Worm (Caenorhabditis elegans) whole organism, L2 larva: Measurements from ENCODE around the gene nhr-172.

ENCODE experiments used
- Y55F3AM.14 ChIP-seq: fragments of 200-800 bp; sonication (Bioruptor generic); optimal IDR thresholded peaks from 2 replicates; lab custom pipeline; 2018; ENCODE audit warnings: mild to moderate bottlenecking, missing genetic modification characterization, missing compliant biosample characterization
- ama-1 ChIP-seq: fragments of 150-350 bp; optimal IDR thresholded peaks from 2 replicates; lab custom pipeline; 2018; ENCODE audit warnings: inconsistent platforms
- ceh-82 ChIP-seq: fragments of 150-350 bp; optimal IDR thresholded peaks from 2 replicates; lab custom pipeline; 2014; ENCODE audit warnings: missing biosample characterization, missing genetic modification characterization
- elt-1 ChIP-seq: fragments of 150-350 bp; optimal IDR thresholded peaks from 2 replicates; lab custom pipeline; 2014; ENCODE audit warnings: missing biosample characterization, missing genetic modification characterization
- elt-3 ChIP-seq: sonication (generic microtip); optimal IDR thresholded peaks from 2 replicates; lab custom pipeline; 2017; ENCODE audit warnings: missing biosample characterization, missing genetic modification characterization
- lin-13 ChIP-seq: fragments of 150-350 bp; optimal IDR thresholded peaks from 2 replicates; lab custom pipeline; 2014; ENCODE audit warnings: missing biosample characterization, missing genetic modification reagents, missing genetic modification characterization
- nhr-11 ChIP-seq: fragments of 150-350 bp; optimal IDR thresholded peaks from 2 replicates; lab custom pipeline; 2014; ENCODE audit warnings: missing biosample characterization, missing genetic modification characterization
- nhr-12 ChIP-seq: fragments of 150-350 bp; optimal IDR thresholded peaks from 2 replicates; lab custom pipeline; 2014; ENCODE audit warnings: missing biosample characterization, missing genetic modification characterization
- nhr-21 ChIP-seq: fragments of 150-350 bp; optimal IDR thresholded peaks from 2 replicates; lab custom pipeline; 2014; ENCODE audit warnings: missing biosample characterization, missing genetic modification characterization
- nhr-237 ChIP-seq: fragments of 150-350 bp; optimal IDR thresholded peaks from 2 replicates; lab custom pipeline; 2014; ENCODE audit warnings: missing biosample characterization, missing genetic modification characterization
- unc-39 ChIP-seq: fragments of 150-350 bp; optimal IDR thresholded peaks from 2 replicates; lab custom pipeline; 2014; ENCODE audit warnings: missing biosample characterization, missing genetic modification characterization
- ztf-1 ChIP-seq: fragments of 200-800 bp; sonication (Bioruptor generic); conservative IDR thresholded peaks from 2 replicates; pipeline ENCODE4 v1.3.6; 2022; ENCODE audit warnings: missing genetic modification characterization, missing compliant biosample characterization
- ztf-11 ChIP-seq: sonication (generic microtip); optimal IDR thresholded peaks from 2 replicates; lab custom pipeline; 2017; ENCODE audit warnings: missing biosample characterization, missing genetic modification characterization
- ztf-4 ChIP-seq: fragments of 150-350 bp; optimal IDR thresholded peaks from 2 replicates; lab custom pipeline; 2014; ENCODE audit warnings: missing biosample characterization, missing genetic modification characterization

- TF ChIP-seq lin-13 (GFP tag; lab: Kevin White, UChicago) (no peak), elt-1 (tag; lab: Kevin White, UChicago) (no peak), ztf-11 (tag; lab: Kevin White, UChicago) (no peak), Y55F3AM.14 (GFP tag; lab: Kevin White, UChicago) (no peak), ama-1 (lab: Kevin White, UChicago) (no peak), unc-39 (tag; lab: Kevin White, UChicago) (no peak), ztf-1 (no peak), nhr-11 (tag; lab: Kevin White, UChicago) (no peak), ceh-82 (tag; lab: Kevin White, UChicago) (no peak), elt-3 (tag; lab: Kevin White, UChicago) (no peak), nhr-12 (tag; lab: Kevin White, UChicago) (no peak), nhr-237 (tag; lab: Kevin White, UChicago) (no peak), ztf-4 (tag; lab: Kevin White, UChicago) (no peak), nhr-21 (tag; lab: Kevin White, UChicago) (no peak)
Measured at ce11 chrV:7521304-7521703, 12.5 kb downstream of the nhr-172 start.
